Worm (Caenorhabditis elegans) whole organism, L2 larva: ENCODE data around the gene exc-1.

Source experiments
- C34F6.9 ChIP-seq: fragments of 150-350 bp; optimal IDR thresholded peaks from 2 replicates; lab custom pipeline; 2014; ENCODE audit warnings: missing biosample characterization, missing genetic modification characterization
- F13H6.1 ChIP-seq: sonication (generic microtip); optimal IDR thresholded peaks from 2 replicates; lab custom pipeline; 2016; ENCODE audit warnings: missing genetic modification characterization, missing compliant biosample characterization
- R02D3.7 ChIP-seq: fragments of 150-350 bp; optimal IDR thresholded peaks from 2 replicates; lab custom pipeline; 2014; ENCODE audit warnings: missing biosample characterization, missing genetic modification characterization
- Y55F3AM.14 ChIP-seq: fragments of 200-800 bp; sonication (Bioruptor generic); optimal IDR thresholded peaks from 2 replicates; lab custom pipeline; 2018; ENCODE audit warnings: mild to moderate bottlenecking, missing genetic modification characterization, missing compliant biosample characterization
- ZK546.5 ChIP-seq: sonication (generic microtip); optimal IDR thresholded peaks from 2 replicates; lab custom pipeline; 2017; ENCODE audit warnings: missing biosample characterization, missing genetic modification characterization
- alr-1 ChIP-seq: fragments of 150-350 bp; optimal IDR thresholded peaks from 2 replicates; lab custom pipeline; 2014; ENCODE audit warnings: missing biosample characterization, missing genetic modification characterization
- aly-2 ChIP-seq: fragments of 150-350 bp; optimal IDR thresholded peaks from 2 replicates; lab custom pipeline; 2014; ENCODE audit warnings: missing biosample characterization, missing genetic modification characterization
- ama-1 ChIP-seq: fragments of 150-350 bp; optimal IDR thresholded peaks from 2 replicates; lab custom pipeline; 2018; ENCODE audit warnings: inconsistent platforms
- blmp-1 ChIP-seq: sonication (generic microtip); optimal IDR thresholded peaks from 2 replicates; lab custom pipeline; 2017; ENCODE audit warnings: missing genetic modification characterization, mild to moderate bottlenecking, missing compliant biosample characterization, antibody characterized with exemption, moderate library complexity; ENCODE audit not compliant: insufficient read depth
- ceh-16 ChIP-seq: fragments of 150-350 bp; optimal IDR thresholded peaks from 2 replicates; lab custom pipeline; 2014; ENCODE audit warnings: missing biosample characterization, missing genetic modification characterization
- ceh-82 ChIP-seq: fragments of 150-350 bp; optimal IDR thresholded peaks from 2 replicates; lab custom pipeline; 2014; ENCODE audit warnings: missing biosample characterization, missing genetic modification characterization
- crh-2 ChIP-seq: sonication (generic microtip); optimal IDR thresholded peaks from 2 replicates; lab custom pipeline; 2017; ENCODE audit warnings: missing biosample characterization, missing genetic modification characterization
- dmd-4 ChIP-seq: sonication (generic microtip); optimal IDR thresholded peaks from 2 replicates; lab custom pipeline; 2017; ENCODE audit warnings: missing biosample characterization, missing genetic modification characterization
- egl-27 ChIP-seq: sonication (generic microtip); optimal IDR thresholded peaks from 3 replicates; lab custom pipeline; 2017; ENCODE audit warnings: missing biosample characterization, missing genetic modification reagents, missing genetic modification characterization
- elt-1 ChIP-seq: fragments of 150-350 bp; optimal IDR thresholded peaks from 2 replicates; lab custom pipeline; 2014; ENCODE audit warnings: missing biosample characterization, missing genetic modification characterization
- elt-3 ChIP-seq: sonication (generic microtip); optimal IDR thresholded peaks from 2 replicates; lab custom pipeline; 2017; ENCODE audit warnings: missing biosample characterization, missing genetic modification characterization
- fos-1 ChIP-seq: fragments of 150-350 bp; optimal IDR thresholded peaks from 2 replicates; lab custom pipeline; 2014; ENCODE audit warnings: missing biosample characterization, missing genetic modification characterization
- gmeb-1 ChIP-seq: fragments of 150-350 bp; optimal IDR thresholded peaks from 2 replicates; lab custom pipeline; 2014; ENCODE audit warnings: missing biosample characterization, missing genetic modification characterization
- lin-11 ChIP-seq: fragments of 150-350 bp; sonication (generic microtip); optimal IDR thresholded peaks from 2 replicates; lab custom pipeline; 2014; ENCODE audit warnings: missing biosample characterization, missing genetic modification characterization, inconsistent platforms, mixed read lengths
- lin-13 ChIP-seq: fragments of 150-350 bp; optimal IDR thresholded peaks from 2 replicates; lab custom pipeline; 2014; ENCODE audit warnings: missing biosample characterization, missing genetic modification reagents, missing genetic modification characterization
- lin-39 ChIP-seq: fragments of 150-350 bp; optimal IDR thresholded peaks from 2 replicates; lab custom pipeline; 2014; ENCODE audit warnings: missing biosample characterization, missing genetic modification reagents, missing genetic modification characterization
- lsy-2 ChIP-seq, 2 experiments: fragments of 150-350 bp in 1 of 2; sonication (generic microtip) in 1 of 2; optimal IDR thresholded peaks; 2 replicates each; lab custom pipeline; 2014 to 2017; ENCODE audit warnings: missing biosample characterization in 2 of 2, missing genetic modification characterization in 2 of 2
- mab-5 ChIP-seq: fragments of 150-350 bp; optimal IDR thresholded peaks from 2 replicates; lab custom pipeline; 2014; ENCODE audit warnings: missing biosample characterization, missing genetic modification characterization
- mbf-1 ChIP-seq: sonication (generic microtip); optimal IDR thresholded peaks from 2 replicates; lab custom pipeline; 2017; ENCODE audit warnings: missing biosample characterization, missing genetic modification characterization
- mdl-1 ChIP-seq, 2 experiments: fragments of 150-350 bp in 1 of 2; sonication (generic microtip) in 1 of 2; optimal IDR thresholded peaks; 2 replicates each; lab custom pipeline; 2017; ENCODE audit warnings: missing biosample characterization in 2 of 2, missing genetic modification characterization in 2 of 2
- nhr-10 ChIP-seq: sonication (generic microtip); optimal IDR thresholded peaks from 2 replicates; lab custom pipeline; 2017; ENCODE audit warnings: missing biosample characterization, missing genetic modification characterization
- nhr-11 ChIP-seq: fragments of 150-350 bp; optimal IDR thresholded peaks from 2 replicates; lab custom pipeline; 2014; ENCODE audit warnings: missing biosample characterization, missing genetic modification characterization
- nhr-12 ChIP-seq: fragments of 150-350 bp; optimal IDR thresholded peaks from 2 replicates; lab custom pipeline; 2014; ENCODE audit warnings: missing biosample characterization, missing genetic modification characterization
- nhr-129 ChIP-seq: fragments of 150-350 bp; optimal IDR thresholded peaks from 2 replicates; lab custom pipeline; 2014; ENCODE audit warnings: missing biosample characterization, missing genetic modification characterization
- nhr-21 ChIP-seq: fragments of 150-350 bp; optimal IDR thresholded peaks from 2 replicates; lab custom pipeline; 2014; ENCODE audit warnings: missing biosample characterization, missing genetic modification characterization
- nhr-23 ChIP-seq: fragments of 150-350 bp; optimal IDR thresholded peaks from 2 replicates; lab custom pipeline; 2014; ENCODE audit warnings: missing biosample characterization, missing genetic modification reagents, missing genetic modification characterization
- nhr-237 ChIP-seq: fragments of 150-350 bp; optimal IDR thresholded peaks from 2 replicates; lab custom pipeline; 2014; ENCODE audit warnings: missing biosample characterization, missing genetic modification characterization
- nhr-25 ChIP-seq: fragments of 150-350 bp; sonication (generic microtip); optimal IDR thresholded peaks from 3 replicates; lab custom pipeline; 2014; ENCODE audit warnings: missing biosample characterization, missing genetic modification characterization
- nhr-6 ChIP-seq: fragments of 150-350 bp; optimal IDR thresholded peaks from 2 replicates; lab custom pipeline; 2014; ENCODE audit warnings: missing biosample characterization, missing genetic modification characterization
- nhr-77 ChIP-seq: fragments of 150-350 bp; optimal IDR thresholded peaks from 2 replicates; lab custom pipeline; 2014; ENCODE audit warnings: missing biosample characterization, missing genetic modification characterization
- peb-1 ChIP-seq: fragments of 150-350 bp; optimal IDR thresholded peaks from 2 replicates; lab custom pipeline; 2014; ENCODE audit warnings: missing biosample characterization, missing genetic modification characterization
- sem-4 ChIP-seq: fragments of 150-350 bp; optimal IDR thresholded peaks from 2 replicates; lab custom pipeline; 2014; ENCODE audit warnings: missing biosample characterization, missing genetic modification reagents, missing genetic modification characterization
- skn-1 ChIP-seq: sonication (generic microtip); optimal IDR thresholded peaks from 2 replicates; lab custom pipeline; 2017; ENCODE audit warnings: missing biosample characterization, missing genetic modification characterization
- sma-3 ChIP-seq: sonication (generic microtip); optimal IDR thresholded peaks from 2 replicates; lab custom pipeline; 2016; ENCODE audit warnings: missing genetic modification reagents, missing genetic modification characterization, missing compliant biosample characterization
- sma-9 ChIP-seq, 2 experiments: fragments of 150-350 bp in 1 of 2; sonication (generic microtip) in 1 of 2; optimal IDR thresholded peaks; 2 replicates each; lab custom pipeline; 2014 to 2016; ENCODE audit warnings: missing genetic modification characterization in 2 of 2, mild to moderate bottlenecking in 1 of 2, missing biosample characterization in 1 of 2, missing compliant biosample characterization in 1 of 2, missing genetic modification reagents in 1 of 2, moderate library complexity in 1 of 2
- snpc-4 ChIP-seq: fragments of 150-350 bp; optimal IDR thresholded peaks from 2 replicates; lab custom pipeline; 2014; ENCODE audit warnings: missing biosample characterization, missing genetic modification characterization
- unc-39 ChIP-seq: fragments of 150-350 bp; optimal IDR thresholded peaks from 2 replicates; lab custom pipeline; 2014; ENCODE audit warnings: missing biosample characterization, missing genetic modification characterization
- unc-55 ChIP-seq: fragments of 150-350 bp; sonication (generic microtip); optimal IDR thresholded peaks from 3 replicates; lab custom pipeline; 2014; ENCODE audit warnings: missing biosample characterization, missing genetic modification reagents, missing genetic modification characterization
- unc-62 ChIP-seq: fragments of 150-350 bp; optimal IDR thresholded peaks from 2 replicates; lab custom pipeline; 2014; ENCODE audit warnings: missing biosample characterization, missing genetic modification reagents, missing genetic modification characterization
- zag-1 ChIP-seq: fragments of 150-350 bp; optimal IDR thresholded peaks from 2 replicates; lab custom pipeline; 2014; ENCODE audit warnings: missing biosample characterization, missing genetic modification characterization
- ztf-1 ChIP-seq: fragments of 200-800 bp; sonication (Bioruptor generic); conservative IDR thresholded peaks from 2 replicates; pipeline ENCODE4 v1.3.6; 2022; ENCODE audit warnings: missing genetic modification characterization, missing compliant biosample characterization
- ztf-11 ChIP-seq: sonication (generic microtip); optimal IDR thresholded peaks from 2 replicates; lab custom pipeline; 2017; ENCODE audit warnings: missing biosample characterization, missing genetic modification characterization
- ztf-4 ChIP-seq: fragments of 150-350 bp; optimal IDR thresholded peaks from 2 replicates; lab custom pipeline; 2014; ENCODE audit warnings: missing biosample characterization, missing genetic modification characterization

The exc-1 gene

ce11 chrX:15494154-15494553 is 16.9 kb upstream of the exc-1 start:
- TF ChIP-seq nhr-25 (tag; lab: Kevin White, UChicago) (peak; percentile 24), nhr-77 (no peak), Y55F3AM.14 (no peak), fos-1 (tag; lab: Kevin White, UChicago) (peak; percentile 19), snpc-4 (tag; lab: Kevin White, UChicago) (no peak), nhr-10 (tag; lab: Kevin White, UChicago) (no peak), peb-1 (no peak), egl-27 (tag; lab: Kevin White, UChicago) (no peak), unc-62 (GFP tag; lab: Kevin White, UChicago) (no peak), sma-9 (GFP tag; optimal IDR thresholded peaks at IDR 0.05; lab: Kevin White, UChicago) (peak; percentile 7), sma-9 (tag; optimal IDR thresholded peaks at IDR 0.05; lab: Kevin White, UChicago) (no peak), blmp-1 (no peak), lsy-2 (tag; optimal IDR thresholded peaks at IDR 0.05; lab: Kevin White, UChicago) (no peak), dmd-4 (tag; lab: Kevin White, UChicago) (no peak), R02D3.7 (tag; lab: Kevin White, UChicago) (no peak)

DNA sequence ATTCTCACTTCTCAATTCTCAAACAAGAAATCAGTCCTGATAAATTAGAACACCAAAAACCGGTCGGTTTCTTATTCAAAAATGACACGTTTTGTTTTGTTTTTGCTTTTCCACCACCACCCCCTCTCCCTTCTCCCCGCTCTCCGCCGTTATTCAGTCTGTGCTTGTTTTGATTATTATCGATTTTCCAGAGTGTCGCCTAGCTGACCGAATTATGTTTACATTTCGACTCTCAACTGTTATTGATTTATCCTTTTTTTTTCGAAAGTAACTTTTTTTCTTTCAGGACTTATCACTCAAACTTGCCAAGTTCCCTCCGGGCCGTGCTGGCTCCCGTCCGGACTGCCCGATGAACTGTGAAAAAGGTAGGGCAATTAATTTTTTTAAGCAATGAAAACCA is 16.1 kb upstream of the exc-1 start, which contains the start of gene gob-1:
Gene gob-1, plus strand, starts transcription at position 281 of the 400 bp plus-strand sequence.
- TF ChIP-seq alr-1 (tag; lab: Kevin White, UChicago) (no peak), gmeb-1 (tag; lab: Kevin White, UChicago) (no peak), fos-1 (tag; lab: Kevin White, UChicago) (no peak), ceh-82 (tag; lab: Kevin White, UChicago) (no peak), lin-13 (GFP tag; lab: Kevin White, UChicago) (no peak), ztf-1 (GFP tag; lab: Robert Waterston, UW) (no peak), sma-3 (GFP tag; lab: Kevin White, UChicago) (no peak), skn-1 (tag; lab: Kevin White, UChicago) (no peak), lin-39 (no peak), nhr-77 (no peak), unc-62 (GFP tag; lab: Kevin White, UChicago) (no peak), F13H6.1 (no peak), nhr-12 (no peak), ztf-11 (tag; lab: Kevin White, UChicago) (no peak)

DNA sequence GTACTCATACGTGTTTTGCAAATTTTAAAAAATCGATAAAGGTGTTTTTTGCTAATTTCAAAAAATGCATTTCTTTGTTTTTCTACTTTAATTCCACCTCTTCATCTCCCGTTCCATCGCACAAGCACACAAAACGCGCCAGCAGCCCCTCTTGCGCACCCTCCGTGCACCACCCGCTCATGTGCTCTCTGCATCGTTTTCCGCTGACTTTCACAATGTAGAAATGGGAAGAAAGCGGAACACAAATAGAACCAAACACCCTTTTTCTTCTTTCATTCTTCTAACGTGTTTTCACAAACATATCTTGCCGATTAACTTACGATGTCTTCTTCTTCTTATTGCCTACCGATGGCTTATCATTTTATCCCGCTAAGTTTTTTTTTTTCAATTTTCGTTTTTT is 15.6 kb upstream of the exc-1 start:
- TF ChIP-seq blmp-1: no peak
- peak; percentile 79 for TF ChIP-seq sem-4 (tag; lab: Kevin White, UChicago)
- no peak for TF ChIP-seq skn-1 (tag; lab: Kevin White, UChicago)
- TF ChIP-seq lin-11: peak; percentile 7
- no peak for TF ChIP-seq Y55F3AM.14
- TF ChIP-seq nhr-6 (tag; lab: Kevin White, UChicago): no peak
- no peak for TF ChIP-seq nhr-77
- peak; percentile 66 for TF ChIP-seq nhr-129
- TF ChIP-seq nhr-21 (tag; lab: Kevin White, UChicago): peak; percentile 39
- peak; percentile 61 for TF ChIP-seq fos-1 (tag; lab: Kevin White, UChicago)
- TF ChIP-seq unc-55 (GFP tag; lab: Kevin White, UChicago): peak; percentile 79
- no peak for TF ChIP-seq elt-1 (tag; lab: Kevin White, UChicago)
- TF ChIP-seq mab-5: peak; percentile 65
- TF ChIP-seq gmeb-1 (tag; lab: Kevin White, UChicago): peak; percentile 65
- no peak for TF ChIP-seq elt-3
- peak in 1 of 2 experiments; percentile 66 for TF ChIP-seq mdl-1 (tag; optimal IDR thresholded peaks at IDR 0.05; lab: Kevin White, UChicago)
- TF ChIP-seq nhr-10 (tag; lab: Kevin White, UChicago): no peak
- TF ChIP-seq sma-3 (GFP tag; lab: Kevin White, UChicago): peak; percentile 64
- peak; percentile 81 for TF ChIP-seq crh-2 (tag; lab: Kevin White, UChicago)
- TF ChIP-seq ceh-16 (tag; lab: Kevin White, UChicago): no peak
- TF ChIP-seq egl-27 (tag; lab: Kevin White, UChicago): peak; percentile 85
- TF ChIP-seq unc-39: no peak
- TF ChIP-seq R02D3.7 (tag; lab: Kevin White, UChicago): no peak
- TF ChIP-seq peb-1: no peak
- no peak for TF ChIP-seq nhr-23 (tag; lab: Kevin White, UChicago)
- no peak for TF ChIP-seq dmd-4 (tag; lab: Kevin White, UChicago)
- peak; percentile 84 for TF ChIP-seq sma-9 (GFP tag; optimal IDR thresholded peaks at IDR 0.05; lab: Kevin White, UChicago)
- no peak for TF ChIP-seq sma-9 (tag; optimal IDR thresholded peaks at IDR 0.05; lab: Kevin White, UChicago)
- no peak for TF ChIP-seq aly-2 (tag; lab: Kevin White, UChicago)
- TF ChIP-seq mbf-1 (tag; lab: Kevin White, UChicago): no peak
- peak; percentile 54 to 85 for TF ChIP-seq lsy-2 (tag; optimal IDR thresholded peaks at IDR 0.05; lab: Kevin White, UChicago)
- peak; percentile 34 for TF ChIP-seq zag-1 (tag; lab: Kevin White, UChicago)
- TF ChIP-seq C34F6.9: peak; percentile 71
- TF ChIP-seq F13H6.1: peak; percentile 80
- TF ChIP-seq ama-1 (lab: Kevin White, UChicago): peak; percentile 42
- TF ChIP-seq ztf-4 (tag; lab: Kevin White, UChicago): peak; percentile 58
- TF ChIP-seq ZK546.5: no peak
- TF ChIP-seq nhr-237 (tag; lab: Kevin White, UChicago): no peak
- TF ChIP-seq unc-62 (GFP tag; lab: Kevin White, UChicago): no peak
- no peak for TF ChIP-seq nhr-11
- no peak for TF ChIP-seq lin-39
- no peak for TF ChIP-seq alr-1 (tag; lab: Kevin White, UChicago)
